Worm (Caenorhabditis elegans) whole organism, L4 larva: Measurements from ENCODE around the gene pptr-1.

ENCODE experiments used
- ZK337.2 ChIP-seq: fragments of 200-800 bp; sonication (Bioruptor generic); IDR thresholded peaks from 2 replicates; pipeline ENCODE4 v1.3.6; 2022; ENCODE audit warnings: missing genetic modification reagents, missing genetic modification characterization, missing compliant biosample characterization
- ceh-44 ChIP-seq: fragments of 200-800 bp; sonication (Bioruptor generic); IDR thresholded peaks from 2 replicates; pipeline ENCODE4 v1.3.6; 2022; ENCODE audit warnings: missing genetic modification reagents, missing genetic modification characterization, missing compliant biosample characterization
- ces-1 ChIP-seq: fragments of 150-350 bp; sonication (generic microtip); optimal IDR thresholded peaks from 4 replicates; lab custom pipeline; 2014; ENCODE audit warnings: missing biosample characterization, missing genetic modification reagents, missing genetic modification characterization
- dmd-8 ChIP-seq: fragments of 200-800 bp; sonication (Bioruptor generic); IDR thresholded peaks from 2 replicates; pipeline ENCODE4 v1.3.6; 2022; ENCODE audit warnings: missing genetic modification characterization, missing compliant biosample characterization
- lin-1 ChIP-seq: fragments of 200-800 bp; sonication (Bioruptor generic); IDR thresholded peaks from 2 replicates; pipeline ENCODE4 v1.3.6; 2022; ENCODE audit warnings: missing genetic modification reagents, missing genetic modification characterization, missing compliant biosample characterization
- lin-13 ChIP-seq: fragments of 150-350 bp; optimal IDR thresholded peaks from 2 replicates; lab custom pipeline; 2014; ENCODE audit warnings: missing biosample characterization, missing genetic modification reagents, missing genetic modification characterization
- lsy-2 ChIP-seq, 2 experiments: fragments of 150-350 bp in 1 of 2; sonication (generic microtip) in 1 of 2; optimal IDR thresholded peaks; 2 replicates each; lab custom pipeline; 2014 to 2017; ENCODE audit warnings: missing biosample characterization in 2 of 2, missing genetic modification characterization in 2 of 2
- mdl-1 ChIP-seq, 2 experiments: fragments of 150-350 bp in 1 of 2; sonication (generic microtip) in 1 of 2; optimal IDR thresholded peaks; 2 replicates each; lab custom pipeline; 2014 to 2017; ENCODE audit warnings: missing biosample characterization in 2 of 2, missing genetic modification characterization in 2 of 2
- nhr-237 ChIP-seq: sonication (generic microtip); optimal IDR thresholded peaks from 2 replicates; lab custom pipeline; 2017; ENCODE audit warnings: missing biosample characterization, missing genetic modification characterization
- nhr-28 ChIP-seq: fragments of 150-350 bp; optimal IDR thresholded peaks from 2 replicates; lab custom pipeline; 2014; ENCODE audit warnings: missing biosample characterization, missing genetic modification characterization
- snpc-4 ChIP-seq: fragments of 150-350 bp; optimal IDR thresholded peaks from 2 replicates; lab custom pipeline; 2014; ENCODE audit warnings: missing biosample characterization, missing genetic modification characterization
- unc-130 ChIP-seq: sonication (generic microtip); optimal IDR thresholded peaks from 2 replicates; lab custom pipeline; 2016; ENCODE audit warnings: missing genetic modification reagents, missing genetic modification characterization, missing compliant biosample characterization
- unc-62 ChIP-seq, 3 experiments: fragments of 150-350 bp in 1 of 3; sonication (generic microtip); optimal IDR thresholded peaks in 2 of 3; peaks in 1 of 3; 1 replicate in 1 of 3; 2 replicates in 2 of 3; lab custom pipeline; 2014 to 2017; ENCODE audit warnings: missing biosample characterization in 3 of 3, missing genetic modification characterization in 3 of 3, missing genetic modification reagents in 3 of 3, missing genotype in 1 of 3
- ztf-11 ChIP-seq: fragments of 150-350 bp; optimal IDR thresholded peaks from 2 replicates; lab custom pipeline; 2014; ENCODE audit warnings: missing biosample characterization, missing genetic modification characterization

DNA sequence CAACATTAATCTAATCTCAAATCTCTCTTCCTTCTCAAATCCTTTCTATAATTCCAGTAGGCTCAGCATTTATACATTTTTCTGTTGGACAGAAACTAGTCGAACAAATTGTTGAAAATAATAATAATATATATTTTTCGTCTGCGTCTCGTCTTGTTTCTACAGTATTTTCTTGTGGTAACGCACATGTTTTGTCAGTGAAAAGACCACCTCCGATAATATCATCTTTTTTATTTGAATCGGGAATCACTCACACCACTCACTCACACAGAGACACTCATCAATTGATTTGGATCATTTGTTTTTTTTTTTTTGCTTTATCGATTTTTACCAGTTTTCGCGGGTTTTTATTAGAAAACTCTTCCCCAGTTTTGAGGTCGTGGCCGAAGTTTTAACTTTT is 2.6 kb upstream of the pptr-1 start:
- TF ChIP-seq mdl-1 (tag; optimal IDR thresholded peaks at IDR 0.05; lab: Kevin White, UChicago) (peak in 1 of 2 experiments; percentile 51), nhr-28 (tag; lab: Kevin White, UChicago) (peak; percentile 14), dmd-8 (GFP tag; lab: Robert Waterston, UW) (no peak), ces-1 (no peak), ZK337.2 (GFP tag; lab: Robert Waterston, UW) (no peak), unc-62 (GFP tag; optimal IDR thresholded peaks at IDR 0.05 in 1 of 2; lab: Kevin White, UChicago) (no peak), unc-62 (tag; optimal IDR thresholded peaks at IDR 0.05; lab: Kevin White, UChicago) (no peak), unc-130 (no peak), snpc-4 (tag; lab: Kevin White, UChicago) (no peak), ztf-11 (tag; lab: Kevin White, UChicago) (no peak), nhr-237 (tag; lab: Kevin White, UChicago) (no peak), ceh-44 (GFP tag; lab: Robert Waterston, UW) (no peak), lin-1 (GFP tag; lab: Robert Waterston, UW) (no peak), lsy-2 (tag; optimal IDR thresholded peaks at IDR 0.05; lab: Kevin White, UChicago) (peak in 1 of 2 experiments; percentile 31), lin-13 (GFP tag; lab: Kevin White, UChicago) (no peak)
